Fruit fly (Drosophila melanogaster): ENCODE results near the gene ex.

The ex gene

DNA sequence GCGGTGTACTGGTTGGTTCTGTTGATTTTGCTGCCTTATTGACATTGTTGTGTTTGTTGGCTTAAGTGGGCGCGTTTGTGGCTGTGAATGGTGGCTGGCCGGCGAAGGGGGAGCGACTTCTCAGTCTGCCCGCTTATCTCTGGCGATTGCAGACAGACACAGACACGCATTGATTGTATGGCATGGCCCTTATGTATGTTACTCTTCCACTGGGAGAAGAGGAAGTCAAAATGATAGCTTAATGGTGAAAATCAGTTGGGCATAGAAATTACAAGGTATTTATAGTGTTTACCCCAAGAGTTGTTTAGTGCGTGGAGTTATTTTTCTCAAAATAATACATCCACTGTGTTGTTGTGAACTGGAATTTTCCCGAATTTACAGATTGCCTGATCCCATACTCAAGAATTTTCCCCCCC lies 54.8 kb downstream of the ex start (continued):
- TF ChIP-seq HLH3B (GFP tag; IDR thresholded peaks at IDR 0.05) (peak; percentile 89), CG17912 (GFP tag; optimal IDR thresholded peaks at IDR 0.05) (peak; percentile 98), CG6689 (GFP tag; IDR thresholded peaks at IDR 0.05) (peak; percentile 79), Drgx (GFP tag; IDR thresholded peaks at IDR 0.05) (peak; percentile 46), yki (optimal IDR thresholded peaks at IDR 0.05) (no peak), Dip3 (GFP tag; optimal IDR thresholded peaks at IDR 0.05) (peak; percentile 61), CG3847 (GFP tag; IDR thresholded peaks at IDR 0.05) (peak; percentile 53), jigr1 (GFP tag; IDR thresholded peaks at IDR 0.05) (no peak), gt (GFP tag; IDR thresholded peaks at IDR 0.05) (peak; percentile 59), repo (GFP tag; optimal IDR thresholded peaks at IDR 0.05) (peak; percentile 79), ssp (GFP tag; IDR thresholded peaks at IDR 0.05) (peak; percentile 44; the same call in 1 of the 2 replicates), crol (GFP tag; IDR thresholded peaks at IDR 0.05) (peak; percentile 78; the same call in 1 of the 2 replicates), CG7928 (GFP tag; optimal IDR thresholded peaks at IDR 0.05) (peak; percentile 60), Mrtf (GFP tag; IDR thresholded peaks at IDR 0.05) (peak; percentile 62; the same call in 1 of the 3 replicates), CG9797 (GFP tag; optimal IDR thresholded peaks at IDR 0.05) (peak; percentile 41), Deaf1 (tag; optimal IDR thresholded peaks at IDR 0.05) (no peak), pita (GFP tag; optimal IDR thresholded peaks at IDR 0.05) (no peak), YL-1 (GFP tag; optimal IDR thresholded peaks at IDR 0.05) (peak; percentile 93), Bdp1 (GFP tag; optimal IDR thresholded peaks at IDR 0.05) (peak; percentile 83), CG10565 (GFP tag; optimal IDR thresholded peaks at IDR 0.05) (peak; percentile 72), CG16813 (GFP tag; IDR thresholded peaks at IDR 0.05; ENCODE audit: partially characterized antibody) (no peak), toy (GFP tag; IDR thresholded peaks at IDR 0.05) (peak; percentile 55; the same call in 1 of the 2 replicates), Atf3 (GFP tag; optimal IDR thresholded peaks at IDR 0.05) (peak; percentile 86), stc (GFP tag; IDR thresholded peaks at IDR 0.05) (peak; percentile 85), Hr39 (optimal IDR thresholded peaks at IDR 0.05) (no peak), CG2712 (tag; optimal IDR thresholded peaks at IDR 0.05) (peak; percentile 65), run (tag; optimal IDR thresholded peaks at IDR 0.05) (peak; percentile 76), CG17186 (GFP tag; optimal IDR thresholded peaks at IDR 0.05) (peak; percentile 78), ac (GFP tag; optimal IDR thresholded peaks at IDR 0.05) (peak; percentile 81), crc (GFP tag; optimal IDR thresholded peaks at IDR 0.05) (peak; percentile 53), CG32772 (GFP tag; IDR thresholded peaks at IDR 0.05) (peak; percentile 56), CG3407 (GFP tag; optimal IDR thresholded peaks at IDR 0.05) (peak; percentile 98), wor (GFP tag; IDR thresholded peaks at IDR 0.05) (peak; percentile 40; the same call in 1 of the 2 replicates), NC2β (GFP tag; optimal IDR thresholded peaks at IDR 0.05) (peak; percentile 89), bcd (GFP tag; optimal IDR thresholded peaks at IDR 0.05) (peak; percentile 86), crp (GFP tag; optimal IDR thresholded peaks at IDR 0.05) (peak in 1 of 2 experiments; percentile 45), en (GFP tag; optimal IDR thresholded peaks at IDR 0.05) (peak; percentile 86), pnt (GFP tag; optimal IDR thresholded peaks at IDR 0.05) (peak; percentile 81), tx (GFP tag; optimal IDR thresholded peaks at IDR 0.05) (peak; percentile 82), sc (optimal IDR thresholded peaks at IDR 0.05) (no peak), sc (GFP tag; optimal IDR thresholded peaks at IDR 0.05) (peak; percentile 94), Rfx (GFP tag; IDR thresholded peaks at IDR 0.05) (peak; percentile 77), BtbVII (GFP tag; optimal IDR thresholded peaks at IDR 0.05) (peak; percentile 91), CG7271 (tag; optimal IDR thresholded peaks at IDR 0.05) (peak; percentile 64), CG32767 (GFP tag; IDR thresholded peaks at IDR 0.05) (peak; percentile 46), kah (GFP tag; optimal IDR thresholded peaks at IDR 0.05) (peak; percentile 80), Chrac-16 (GFP tag; optimal IDR thresholded peaks at IDR 0.05) (peak; percentile 21), CG1647 (GFP tag; optimal IDR thresholded peaks at IDR 0.05) (peak; percentile 78), CG10654 (GFP tag; optimal IDR thresholded peaks at IDR 0.05) (peak; percentile 91), CG6791 (GFP tag; IDR thresholded peaks at IDR 0.05; ENCODE audit: partially characterized antibody) (no peak), h (optimal IDR thresholded peaks at IDR 0.05) (no peak), Ptx1 (GFP tag; IDR thresholded peaks at IDR 0.05) (peak; percentile 70), CG12659 (GFP tag; optimal IDR thresholded peaks at IDR 0.05) (peak; percentile 89)
